Worm (Caenorhabditis elegans) whole organism, young adult: ENCODE measurements around the gene tbx-2.

Source experiments
- F22D6.2 ChIP-seq: sonication (generic microtip); optimal IDR thresholded peaks from 2 replicates; lab custom pipeline; 2016; ENCODE audit warnings: mild to moderate bottlenecking, missing genetic modification characterization, missing compliant biosample characterization
- F23B12.7 ChIP-seq: sonication (generic microtip); optimal IDR thresholded peaks from 2 replicates; lab custom pipeline; 2017; ENCODE audit warnings: missing genetic modification characterization, mild to moderate bottlenecking, missing compliant biosample characterization, antibody characterized with exemption, moderate library complexity; ENCODE audit not compliant: insufficient read depth
- F39B2.1 ChIP-seq: fragments of 200-800 bp; sonication (Bioruptor generic); IDR thresholded peaks from 2 replicates; pipeline ENCODE4 v1.3.6; 2022; ENCODE audit warnings: missing genetic modification reagents, missing genetic modification characterization, missing compliant biosample characterization
- F49E8.2 ChIP-seq: sonication (generic microtip); optimal IDR thresholded peaks from 3 replicates; lab custom pipeline; 2017; ENCODE audit warnings: missing genetic modification characterization, mild to moderate bottlenecking, missing compliant biosample characterization, antibody characterized with exemption, moderate library complexity; ENCODE audit not compliant: insufficient read depth
- F52B5.7 ChIP-seq: sonication (generic microtip); optimal IDR thresholded peaks from 2 replicates; lab custom pipeline; 2016; ENCODE audit warnings: mild to moderate bottlenecking, missing genetic modification characterization, missing compliant biosample characterization
- T07F8.4 ChIP-seq: sonication (generic microtip); optimal IDR thresholded peaks from 2 replicates; lab custom pipeline; 2016; ENCODE audit warnings: mild to moderate bottlenecking, missing genetic modification characterization, moderate library complexity, missing compliant biosample characterization
- T26A5.8 ChIP-seq: sonication (generic microtip); optimal IDR thresholded peaks from 2 replicates; lab custom pipeline; 2016; ENCODE audit warnings: missing genetic modification characterization, missing compliant biosample characterization
- Y53G8AR.9 ChIP-seq: fragments of 200-800 bp; sonication (Bioruptor generic); conservative IDR thresholded peaks from 2 replicates; pipeline ENCODE4 v1.3.6; 2022; ENCODE audit warnings: missing genetic modification reagents, missing genetic modification characterization, missing compliant biosample characterization
- attf-5 ChIP-seq: fragments of 200-800 bp; sonication (Bioruptor generic); optimal IDR thresholded peaks from 2 replicates; lab custom pipeline; 2018; ENCODE audit warnings: mild to moderate bottlenecking, missing genetic modification characterization, missing compliant biosample characterization
- bed-1 ChIP-seq: fragments of 200-800 bp; sonication (Bioruptor generic); IDR thresholded peaks from 2 replicates; pipeline ENCODE4 v1.3.6; 2022; ENCODE audit warnings: missing genetic modification reagents, missing genetic modification characterization, missing compliant biosample characterization
- ccch-3 ChIP-seq: fragments of 200-800 bp; sonication (Bioruptor generic); optimal IDR thresholded peaks from 2 replicates; lab custom pipeline; 2018; ENCODE audit warnings: mild to moderate bottlenecking, missing genetic modification characterization, missing compliant biosample characterization
- cebp-1 ChIP-seq, 2 experiments: fragments of 200-800 bp in 1 of 2; sonication (Bioruptor generic) in 1 of 2; sonication (generic microtip) in 1 of 2; IDR thresholded peaks in 1 of 2; optimal IDR thresholded peaks in 1 of 2; 2 replicates each; pipeline versions ENCODE4 v1.3.6 to Lab custom; 2017 to 2022; ENCODE audit warnings: missing compliant biosample characterization in 2 of 2, missing genetic modification characterization in 2 of 2, mild to moderate bottlenecking in 1 of 2, missing genetic modification reagents in 1 of 2, moderate library complexity in 1 of 2
- ceh-100 ChIP-seq: fragments of 200-800 bp; sonication (Bioruptor generic); IDR thresholded peaks from 2 replicates; pipeline ENCODE4 v1.3.6; 2022; ENCODE audit warnings: missing genetic modification reagents, missing genetic modification characterization, missing compliant biosample characterization
- ceh-91 ChIP-seq: fragments of 200-800 bp; sonication (Bioruptor generic); IDR thresholded peaks from 2 replicates; pipeline ENCODE4 v1.3.6; 2022; ENCODE audit warnings: missing genetic modification reagents, missing genetic modification characterization, missing compliant biosample characterization
- chd-7 ChIP-seq: sonication (generic microtip); optimal IDR thresholded peaks from 2 replicates; lab custom pipeline; 2016; ENCODE audit warnings: mild to moderate bottlenecking, missing genetic modification characterization, moderate library complexity, missing compliant biosample characterization
- die-1 ChIP-seq: sonication (generic microtip); optimal IDR thresholded peaks from 2 replicates; lab custom pipeline; 2016; ENCODE audit warnings: missing genotype, mild to moderate bottlenecking, missing genetic modification characterization, missing compliant biosample characterization
- dpff-1 ChIP-seq: sonication (generic microtip); optimal IDR thresholded peaks from 2 replicates; lab custom pipeline; 2017; ENCODE audit warnings: mild to moderate bottlenecking, missing genetic modification characterization, missing compliant biosample characterization
- dpl-1 ChIP-seq: fragments of 150-350 bp; optimal IDR thresholded peaks from 2 replicates; lab custom pipeline; 2014; ENCODE audit warnings: missing biosample characterization, missing genetic modification reagents, missing genetic modification characterization
- ekl-4 ChIP-seq: fragments of 200-800 bp; sonication (Bioruptor generic); IDR thresholded peaks from 2 replicates; pipeline ENCODE4 v1.3.6; 2022; ENCODE audit warnings: missing genetic modification reagents, missing genetic modification characterization, missing compliant biosample characterization
- gei-17 ChIP-seq: fragments of 200-800 bp; sonication (Bioruptor generic); optimal IDR thresholded peaks from 2 replicates; lab custom pipeline; 2018; ENCODE audit warnings: mild to moderate bottlenecking, missing genetic modification characterization, missing compliant biosample characterization
- hmg-1.2 ChIP-seq: fragments of 200-800 bp; sonication (Bioruptor generic); IDR thresholded peaks from 2 replicates; pipeline ENCODE4 v1.3.6; 2022; ENCODE audit warnings: missing genetic modification reagents, missing genetic modification characterization, missing compliant biosample characterization
- hrde-1 ChIP-seq: sonication (generic microtip); optimal IDR thresholded peaks from 2 replicates; lab custom pipeline; 2016; ENCODE audit warnings: missing genetic modification characterization, mild to moderate bottlenecking, missing compliant biosample characterization, moderate library complexity, missing genotype, missing genetic modification reagents, borderline replicate concordance
- lin-40 ChIP-seq: sonication (generic microtip); optimal IDR thresholded peaks from 2 replicates; lab custom pipeline; 2016; ENCODE audit warnings: missing genetic modification characterization, mild to moderate bottlenecking, missing compliant biosample characterization, missing genotype, missing genetic modification reagents
- lin-54 ChIP-seq: fragments of 200-800 bp; sonication (Bioruptor generic); optimal IDR thresholded peaks from 2 replicates; lab custom pipeline; 2018; ENCODE audit warnings: mild to moderate bottlenecking, missing genetic modification characterization, missing compliant biosample characterization
- madf-6 ChIP-seq: fragments of 200-800 bp; sonication (Bioruptor generic); IDR thresholded peaks from 2 replicates; pipeline ENCODE4 v1.3.6; 2022; ENCODE audit warnings: missing genetic modification reagents, missing genetic modification characterization, missing compliant biosample characterization
- mxl-1 ChIP-seq: sonication (generic microtip); optimal IDR thresholded peaks from 2 replicates; lab custom pipeline; 2016; ENCODE audit warnings: missing genetic modification characterization, missing compliant biosample characterization
- nfya-2 ChIP-seq: fragments of 200-800 bp; sonication (Bioruptor generic); IDR thresholded peaks from 2 replicates; pipeline ENCODE4 v1.3.6; 2022; ENCODE audit warnings: missing genetic modification reagents, missing genetic modification characterization, missing compliant biosample characterization
- pha-4 ChIP-seq: fragments of 150-350 bp; sonication (generic microtip); optimal IDR thresholded peaks from 2 replicates; lab custom pipeline; 2014; ENCODE audit warnings: missing biosample characterization, missing genetic modification reagents, missing genetic modification characterization
- sea-2 ChIP-seq: fragments of 200-800 bp; sonication (Bioruptor generic); IDR thresholded peaks from 2 replicates; pipeline ENCODE4 v1.3.6; 2022; ENCODE audit warnings: missing genetic modification characterization, missing compliant biosample characterization
- snpc-3.4 ChIP-seq: sonication (generic microtip); optimal IDR thresholded peaks from 2 replicates; lab custom pipeline; 2017; ENCODE audit warnings: missing genetic modification characterization, mild to moderate bottlenecking, missing compliant biosample characterization, antibody characterized with exemption, moderate library complexity, missing genotype, missing genetic modification reagents
- tbp1 ChIP-seq: fragments of 200-800 bp; sonication (Bioruptor generic); optimal IDR thresholded peaks from 2 replicates; lab custom pipeline; 2018; ENCODE audit warnings: mild to moderate bottlenecking, missing genetic modification characterization, missing compliant biosample characterization
- tbx-9 ChIP-seq: sonication (generic microtip); optimal IDR thresholded peaks from 2 replicates; lab custom pipeline; 2016; ENCODE audit warnings: borderline replicate concordance, missing genetic modification characterization, inconsistent platforms, missing compliant biosample characterization
- tlf-1 ChIP-seq: fragments of 200-800 bp; sonication (Bioruptor generic); optimal IDR thresholded peaks from 2 replicates; lab custom pipeline; 2018; ENCODE audit warnings: mild to moderate bottlenecking, missing genetic modification characterization, missing compliant biosample characterization
- unc-130 ChIP-seq: sonication (generic microtip); optimal IDR thresholded peaks from 2 replicates; lab custom pipeline; 2016; ENCODE audit warnings: missing genetic modification reagents, missing genetic modification characterization, missing compliant biosample characterization
- unc-62 ChIP-seq: fragments of 150-350 bp; optimal IDR thresholded peaks from 2 replicates; lab custom pipeline; 2014; ENCODE audit warnings: missing biosample characterization, missing genetic modification reagents, missing genetic modification characterization
- zim-3 ChIP-seq: sonication (generic microtip); optimal IDR thresholded peaks from 2 replicates; lab custom pipeline; 2017; ENCODE audit warnings: mild to moderate bottlenecking, missing genetic modification characterization, moderate library complexity, missing compliant biosample characterization
- ztf-25 ChIP-seq: fragments of 200-800 bp; sonication (Bioruptor generic); IDR thresholded peaks from 2 replicates; pipeline ENCODE4 v1.3.6; 2022; ENCODE audit warnings: missing genetic modification reagents, missing genetic modification characterization, missing compliant biosample characterization
- ztf-28 ChIP-seq: fragments of 200-800 bp; sonication (Bioruptor generic); IDR thresholded peaks from 2 replicates; pipeline ENCODE4 v1.3.6; 2022; ENCODE audit warnings: missing genetic modification reagents, missing genetic modification characterization, missing compliant biosample characterization

The tbx-2 gene

DNA sequence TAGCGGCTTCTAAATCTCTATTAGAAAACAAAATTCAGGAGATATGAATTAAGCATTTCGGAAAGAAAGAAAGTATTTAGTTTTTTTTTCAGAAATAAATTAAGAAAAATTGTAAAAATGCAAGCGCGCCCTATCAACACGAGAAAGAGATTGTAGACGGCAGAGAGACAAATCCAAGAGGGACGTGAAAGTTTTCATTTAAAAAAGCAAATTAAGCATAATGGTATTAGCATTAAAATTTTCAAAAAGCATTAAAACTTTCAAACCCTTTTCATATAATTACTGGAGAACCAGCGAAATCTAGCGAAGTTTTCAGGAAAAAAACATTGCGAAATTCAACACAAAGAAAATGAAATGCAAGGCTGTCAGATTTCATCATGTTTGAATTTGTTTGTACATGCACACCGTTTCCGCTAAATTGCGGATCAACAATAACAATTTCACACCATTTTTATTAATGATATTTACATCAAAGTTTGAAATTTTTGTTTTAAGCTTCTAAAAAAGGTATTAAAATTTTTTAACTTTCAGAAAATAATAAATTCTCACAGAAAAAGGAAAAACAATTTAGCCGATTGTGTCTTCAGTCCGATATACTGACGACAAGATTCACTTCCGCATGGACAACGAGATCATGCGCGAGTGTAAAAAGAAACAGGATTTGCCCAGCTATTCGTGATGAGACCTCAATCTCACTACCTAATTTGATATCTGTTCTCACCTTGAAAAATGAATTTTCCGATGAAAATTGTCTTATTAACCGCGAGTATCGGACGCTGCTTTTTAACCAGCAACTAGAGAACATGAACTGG, 26.9 kb upstream of the tbx-2 start, which contains the start of gene gars-1:
gars-1 (minus strand) TSS at position 808 of the 812 bp plus-strand sequence.
- no peak for TF ChIP-seq lin-54 (GFP tag; lab: Kevin White, UChicago)
- 0 out of 2 replicates have a peak, but pooled peaks have one; percentile 27 for TF ChIP-seq Y53G8AR.9 (GFP tag; lab: Robert Waterston, UW)
- no peak for TF ChIP-seq die-1 (tag; lab: Kevin White, UChicago)
- TF ChIP-seq attf-5, result peak; percentile 62
- TF ChIP-seq F22D6.2 (tag; lab: Kevin White, UChicago), result no peak
- TF ChIP-seq cebp-1 (GFP tag; IDR thresholded peaks at IDR 0.05; lab: Robert Waterston, UW), result peak; percentile 91
- peak; percentile 98 for TF ChIP-seq cebp-1 (tag; optimal IDR thresholded peaks at IDR 0.05; lab: Kevin White, UChicago)
- no peak for TF ChIP-seq dpl-1 (GFP tag; lab: Kevin White, UChicago)
- TF ChIP-seq snpc-3.4 (tag; lab: Kevin White, UChicago), result no peak
- peak; percentile 41; the same call in 1 of the 2 replicates for TF ChIP-seq hmg-1.2 (GFP tag; lab: Robert Waterston, UW)
- TF ChIP-seq madf-6 (GFP tag; lab: Robert Waterston, UW), result peak; percentile 29; the same call in 1 of the 2 replicates
- no peak for TF ChIP-seq ceh-91 (GFP tag; lab: Robert Waterston, UW)

ce11 chrIII:5160803-5161202, 24.7 kb upstream of the tbx-2 start:
- TF ChIP-seq gei-17 (GFP tag; lab: Kevin White, UChicago) (no peak), hrde-1 (tag; lab: Kevin White, UChicago) (no peak), unc-62 (GFP tag; lab: Kevin White, UChicago) (no peak), ztf-25 (GFP tag; lab: Robert Waterston, UW) (no peak), tbx-9 (no peak), F22D6.2 (tag; lab: Kevin White, UChicago) (no peak), zim-3 (no peak), lin-40 (tag; lab: Kevin White, UChicago) (no peak)

- peak; percentile 14 for TF ChIP-seq hrde-1 (tag; lab: Kevin White, UChicago)
- no peak for TF ChIP-seq ekl-4 (GFP tag; lab: Robert Waterston, UW)
- TF ChIP-seq, all 124 proteins: peak for 1
Measured at ce11 chrIII:5159505-5159904, 23.4 kb upstream of the tbx-2 start, which contains the start of gene T10F2.5. Gene T10F2.5, minus strand, starts transcription at chrIII:5159605.

DNA sequence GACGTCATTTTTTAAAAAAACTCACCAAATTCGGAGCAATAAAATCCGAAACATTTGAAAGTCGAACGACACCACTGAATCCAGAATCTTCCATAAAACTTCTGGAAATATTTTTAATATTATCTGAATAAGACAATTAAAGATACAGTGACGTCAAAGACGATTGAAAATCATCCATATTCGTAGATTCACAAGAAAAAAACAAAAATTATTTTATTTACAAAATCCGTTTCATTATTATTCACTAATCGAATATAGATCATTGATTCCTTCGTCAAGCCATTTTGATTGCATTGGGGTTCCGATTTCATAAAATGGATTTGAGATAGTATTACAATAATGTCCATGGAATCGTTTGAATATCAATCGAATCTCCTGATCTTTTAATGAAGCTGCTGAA, 22.6 kb upstream of the tbx-2 start, which contains the start of gene oxy-4:
oxy-4 (minus strand) TSS at position 101 of the 400 bp plus-strand sequence.
- TF ChIP-seq ztf-28 (GFP tag; lab: Robert Waterston, UW) (no peak), nfya-2 (GFP tag; lab: Robert Waterston, UW) (no peak), gei-17 (GFP tag; lab: Kevin White, UChicago) (no peak), unc-130 (GFP tag; lab: Kevin White, UChicago) (no peak), sea-2 (GFP tag; lab: Robert Waterston, UW) (no peak), T07F8.4 (no peak)

DNA sequence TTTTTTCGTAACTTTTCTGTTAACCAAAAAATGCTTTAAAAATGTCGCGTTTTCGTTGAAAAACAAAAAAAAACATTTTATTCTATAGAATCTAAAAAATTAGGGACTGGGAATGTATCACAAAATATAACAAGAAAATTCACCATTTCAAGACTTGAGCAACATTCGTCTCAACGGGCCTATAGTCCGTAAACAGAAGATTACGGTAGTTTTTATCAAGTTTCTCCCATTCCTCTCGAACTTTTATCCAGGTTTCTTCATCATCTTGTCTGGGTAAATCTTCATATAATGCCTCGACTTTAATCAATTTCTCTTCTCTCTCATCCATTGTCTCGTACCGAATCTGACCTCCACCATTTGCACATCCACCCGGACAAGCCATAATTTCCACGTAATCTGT, 19.3 kb upstream of the tbx-2 start:
- no peak for TF ChIP-seq F23B12.7 (tag; lab: Kevin White, UChicago)
- TF ChIP-seq F52B5.7 (tag; lab: Kevin White, UChicago), result no peak
- no peak for TF ChIP-seq pha-4
- TF ChIP-seq chd-7 (tag; lab: Kevin White, UChicago), result no peak
- TF ChIP-seq F39B2.1, result no peak
- TF ChIP-seq zim-3, result no peak
- no peak for TF ChIP-seq ceh-100 (GFP tag; lab: Robert Waterston, UW)
- no peak for TF ChIP-seq T26A5.8 (tag; lab: Kevin White, UChicago)
- TF ChIP-seq die-1 (tag; lab: Kevin White, UChicago), result no peak
- TF ChIP-seq T07F8.4, result no peak
- TF ChIP-seq dpff-1 (tag; lab: Kevin White, UChicago), result no peak
- peak; percentile 57 for TF ChIP-seq F49E8.2 (tag; lab: Kevin White, UChicago)
- TF ChIP-seq ztf-25 (GFP tag; lab: Robert Waterston, UW), result no peak
- TF ChIP-seq tbp1 (GFP tag; lab: Kevin White, UChicago), result no peak
- no peak for TF ChIP-seq ccch-3
- no peak for TF ChIP-seq unc-62 (GFP tag; lab: Kevin White, UChicago)
- no peak for TF ChIP-seq bed-1 (GFP tag; lab: Robert Waterston, UW)
- TF ChIP-seq tlf-1 (GFP tag; lab: Kevin White, UChicago), result no peak
- no peak for TF ChIP-seq mxl-1 (tag; lab: Kevin White, UChicago)
